Fruit fly (Drosophila melanogaster) S2 (cell line): ENCODE data around the gene goe.

Experiments used
- CG8478 ChIP-seq: fragments of >200 bp; optimal IDR thresholded peaks from 2 replicates; lab custom pipeline; 2018
- CTCF ChIP-seq, 2 experiments: fragments of >200 bp; optimal IDR thresholded peaks; 2 replicates each; lab custom pipeline; 2018

The goe gene

DNA sequence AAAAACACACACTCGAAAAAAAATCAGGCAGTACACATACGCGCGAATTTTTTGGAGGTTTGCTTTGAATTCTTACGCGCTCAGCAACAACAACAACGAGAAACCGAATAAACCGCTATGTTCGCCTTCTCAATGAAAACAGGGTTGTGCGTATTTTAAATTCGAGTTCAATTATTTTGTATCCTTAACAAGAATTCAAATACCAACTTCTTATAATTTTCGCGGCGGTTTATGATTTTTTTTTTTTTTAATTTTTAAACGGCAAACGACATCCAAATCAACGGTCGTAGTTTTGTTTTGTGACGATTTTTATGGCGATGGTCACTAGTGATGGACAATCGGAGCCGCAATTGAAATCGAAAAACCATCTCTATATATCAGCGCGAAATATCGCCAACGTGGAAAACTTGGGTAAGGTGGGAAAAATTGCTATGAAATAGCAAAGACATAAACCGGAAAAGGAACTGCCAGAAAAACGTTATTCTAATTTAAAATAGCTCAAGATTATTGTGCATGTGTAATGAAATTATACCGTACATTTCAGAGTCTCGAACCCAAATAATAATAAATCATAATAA lies at the start of gene goe:
Gene goe (minus strand): TSS at position 332 of the 578 bp plus-strand sequence.
- TF ChIP-seq CG8478, result no peak
- TF ChIP-seq CTCF (optimal IDR thresholded peaks at IDR 0.05; lab: Kevin White, UChicago), result peak; percentile 18 to 63

DNA sequence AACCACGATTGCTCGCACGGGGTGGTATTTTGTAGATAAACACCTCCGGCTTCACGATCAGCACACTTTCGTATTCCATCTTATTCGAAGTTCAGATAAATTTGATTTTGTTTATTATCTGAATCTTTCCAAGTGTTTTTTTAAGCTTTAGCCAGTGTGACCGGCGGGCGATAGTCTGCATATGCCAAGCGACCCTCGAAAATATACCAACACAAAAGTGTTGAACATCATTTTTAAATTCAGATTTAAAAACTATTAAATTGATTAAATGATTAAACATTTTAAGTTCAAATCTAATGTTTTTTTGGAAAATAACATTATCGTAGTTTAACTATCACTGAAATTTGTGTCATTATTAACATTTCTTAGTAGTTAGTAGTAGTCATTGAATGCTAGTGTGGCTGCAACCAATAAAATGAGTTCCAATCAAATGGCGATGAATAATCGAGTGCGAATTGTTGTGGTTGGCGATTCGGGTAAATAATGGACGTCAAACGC lies 48.9 kb upstream of the goe start, which contains the start of the genes CG9132 and CG4789:
Gene CG9132 (minus strand): TSS at position 181 of the 498 bp plus-strand sequence.
Gene CG4789 (plus strand): TSS at position 401 of the 498 bp plus-strand sequence.
- TF ChIP-seq CTCF (optimal IDR thresholded peaks at IDR 0.05; lab: Kevin White, UChicago) (no peak), CG8478 (no peak)

- TF ChIP-seq CTCF (optimal IDR thresholded peaks at IDR 0.05; lab: Kevin White, UChicago), result no peak
- no peak for TF ChIP-seq CG8478
Measured at dm6 chrX:16799914-16800313, 48.2 kb upstream of the goe start.

dm6 chrX:16798166-16798565 lies 46.5 kb upstream of the goe start:
- TF ChIP-seq CG8478 (no peak), CTCF (optimal IDR thresholded peaks at IDR 0.05; lab: Kevin White, UChicago) (no peak)

dm6 chrX:16793129-16793748 lies 41.5 kb upstream of the goe start:
- TF ChIP-seq CG8478, result no peak
- no peak for TF ChIP-seq CTCF (optimal IDR thresholded peaks at IDR 0.05; lab: Kevin White, UChicago)

DNA sequence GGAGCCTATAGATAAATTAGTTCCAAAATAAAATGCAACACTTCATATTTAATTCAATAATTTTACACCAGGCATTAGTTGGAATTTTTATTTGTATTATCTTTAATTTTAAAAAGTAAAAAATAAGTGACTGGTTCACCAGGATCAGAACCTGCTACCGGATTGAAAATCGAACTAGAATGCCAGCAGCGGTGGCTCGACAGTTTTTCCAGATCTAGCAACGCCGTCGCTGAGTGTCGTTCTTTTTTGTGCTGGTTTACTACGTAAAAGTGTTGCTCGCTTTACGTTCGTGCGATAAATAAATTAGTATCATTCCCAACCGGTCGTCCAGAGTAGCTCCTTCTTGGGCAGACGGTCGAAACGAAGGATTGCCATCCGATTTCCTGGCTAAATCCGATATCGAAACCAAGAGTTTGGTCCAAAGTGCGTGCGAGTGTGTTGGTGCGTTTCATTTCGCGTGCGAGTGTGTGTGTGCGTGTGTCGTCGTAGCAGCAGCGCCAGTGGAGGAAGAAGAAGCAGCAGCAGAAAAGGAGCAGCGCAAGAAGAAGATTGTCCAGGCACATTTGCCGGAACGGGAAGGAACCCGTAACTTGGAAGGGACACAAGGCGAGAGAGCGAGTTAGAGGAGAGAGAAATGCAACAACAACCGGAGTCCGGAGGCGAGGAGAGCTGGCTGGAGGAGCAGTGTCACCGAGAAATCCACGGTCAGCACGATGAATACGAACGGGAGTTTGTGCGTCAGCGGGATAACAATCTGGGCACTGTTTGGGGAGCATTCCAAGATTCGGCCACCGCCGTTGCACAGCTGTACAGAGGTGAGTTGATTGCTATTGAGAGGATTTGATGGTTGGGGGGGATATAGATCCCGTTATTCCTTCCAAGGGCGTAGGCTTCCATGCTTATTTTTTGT lies 40.5 kb upstream of the goe start, which contains the start of gene CG4768:
Gene CG4768 (plus strand): TSS at position 200 of the 910 bp plus-strand sequence.
- TF ChIP-seq CG8478 (no peak), CTCF (optimal IDR thresholded peaks at IDR 0.05; lab: Kevin White, UChicago) (no peak)

- no peak for TF ChIP-seq CG8478
- TF ChIP-seq CTCF (optimal IDR thresholded peaks at IDR 0.05; lab: Kevin White, UChicago), result no peak
Measured at dm6 chrX:16791058-16791457, 39.3 kb upstream of the goe start, which contains the start of gene Rrp45. Rrp45 (minus strand) TSS chrX:16791266.

DNA sequence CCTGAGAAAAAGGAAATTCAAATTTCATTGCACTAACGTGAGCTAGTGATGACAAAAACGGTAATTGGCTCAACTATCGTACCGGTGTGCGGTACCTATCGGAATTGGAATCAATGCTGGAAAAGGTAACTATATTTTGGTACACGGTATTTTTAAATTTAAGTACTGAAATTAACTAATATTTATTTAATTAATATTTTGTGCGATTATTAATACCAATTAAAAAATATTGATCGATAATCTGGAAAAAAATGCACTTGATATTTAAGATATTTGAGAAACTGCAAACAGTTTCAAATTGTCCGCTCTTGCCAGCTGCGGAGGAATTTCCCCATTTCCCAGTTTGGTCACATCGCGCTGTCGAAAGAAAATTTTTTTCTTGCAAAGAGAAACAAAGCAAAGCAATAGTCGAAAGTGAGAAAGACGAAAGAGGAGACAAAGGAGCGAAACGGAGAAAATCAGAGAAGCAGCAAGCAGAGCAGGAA lies 35.7 kb upstream of the goe start:
- no peak for TF ChIP-seq CTCF (optimal IDR thresholded peaks at IDR 0.05; lab: Kevin White, UChicago)
- no peak for TF ChIP-seq CG8478

DNA sequence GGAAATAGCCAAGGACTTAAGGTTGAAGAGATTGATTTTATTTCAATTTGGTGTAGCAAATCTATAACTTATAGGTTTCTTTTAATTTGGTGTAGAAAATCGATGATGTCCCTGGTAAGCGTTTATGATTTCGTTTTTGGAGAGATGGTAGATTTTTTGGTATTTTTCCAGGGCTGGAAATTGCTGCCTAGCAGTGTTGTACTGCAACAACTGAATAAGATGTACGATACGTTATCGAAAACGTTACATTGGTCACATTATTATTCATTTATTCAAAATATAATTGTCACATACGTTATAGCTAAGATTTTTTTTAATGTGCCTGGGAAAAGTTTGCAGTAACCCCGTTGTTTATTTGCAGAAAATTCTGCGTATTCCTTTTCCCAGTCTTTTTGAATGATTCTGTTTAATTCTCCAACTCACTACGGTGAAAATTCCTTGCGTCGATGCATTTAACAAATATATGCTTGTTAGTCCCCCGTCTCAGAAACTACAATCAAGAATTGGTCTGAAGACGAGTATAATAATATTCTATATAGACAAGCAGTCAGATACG lies 35.2 kb upstream of the goe start, which contains the start of the genes CG9609 and Sap30:
Gene CG9609 (minus strand): TSS at position 149 of the 556 bp plus-strand sequence.
Gene Sap30 (plus strand): TSS at position 424 of the 556 bp plus-strand sequence.
- TF ChIP-seq CTCF (optimal IDR thresholded peaks at IDR 0.05; lab: Kevin White, UChicago), result no peak

DNA sequence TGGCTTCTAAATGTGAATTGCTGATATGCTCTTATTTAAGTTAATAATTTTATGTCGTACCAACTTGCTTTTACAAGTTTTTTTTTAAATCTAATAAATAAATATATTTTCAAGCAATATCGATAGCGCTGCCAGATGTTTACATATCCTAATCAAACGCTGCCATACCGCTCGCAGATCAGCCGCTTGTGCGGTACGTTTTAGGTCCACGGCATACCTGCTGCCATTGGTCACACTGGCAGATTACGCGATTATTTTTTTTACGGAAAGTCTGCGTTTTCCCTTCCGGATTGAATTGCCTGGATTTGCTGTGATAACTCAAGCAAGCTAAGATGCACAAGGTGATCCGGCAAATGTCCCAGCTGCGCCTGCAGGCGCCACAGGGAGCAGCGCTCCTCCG lies 32.0 kb upstream of the goe start, which contains the start of gene mRpL22:
Gene mRpL22 (plus strand): TSS at position 191 of the 400 bp plus-strand sequence.
- TF ChIP-seq CG8478 (no peak), CTCF (optimal IDR thresholded peaks at IDR 0.05; lab: Kevin White, UChicago) (peak in 1 of 2 experiments; percentile 31)

dm6 chrX:16783141-16783715 lies 31.5 kb upstream of the goe start, which contains the start of gene if:
if (minus strand) TSS chrX:16783434.
- TF ChIP-seq CG8478, result no peak
- no peak for TF ChIP-seq CTCF (optimal IDR thresholded peaks at IDR 0.05; lab: Kevin White, UChicago)

DNA sequence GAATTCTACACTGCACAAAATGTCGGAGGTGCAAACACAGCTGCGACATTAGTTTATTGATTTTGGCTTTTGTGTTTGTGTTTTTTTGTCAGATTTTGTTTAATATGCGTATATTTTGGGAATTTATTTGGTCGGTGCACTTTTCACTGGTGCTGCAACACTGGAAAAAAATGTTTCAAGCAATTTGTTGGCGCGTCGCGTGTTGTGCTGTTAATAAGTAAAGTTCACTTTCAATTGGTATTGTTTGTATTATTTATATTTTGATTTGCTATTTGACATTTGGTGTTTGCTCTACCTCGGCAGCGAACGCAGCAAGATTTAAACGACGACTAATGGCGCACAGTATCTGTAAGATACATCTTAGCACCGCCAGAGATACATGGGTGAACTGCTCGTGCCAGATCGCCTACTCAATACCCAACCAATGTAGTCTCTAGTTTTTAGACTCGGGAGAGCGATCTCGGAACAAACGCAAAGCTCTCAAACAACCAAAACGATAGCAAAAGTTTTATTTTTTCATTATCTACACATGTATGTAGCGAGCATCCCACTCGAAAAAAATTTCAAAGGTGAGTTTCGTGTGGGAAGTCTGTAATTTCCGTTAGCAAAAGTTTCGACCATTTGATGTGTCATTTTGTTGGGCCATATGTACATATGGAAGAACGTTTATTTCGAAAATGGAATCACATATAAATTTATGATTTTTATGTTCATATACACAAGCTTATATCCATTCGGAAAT lies 30.6 kb upstream of the goe start:
- no peak for TF ChIP-seq CG8478
- TF ChIP-seq CTCF (optimal IDR thresholded peaks at IDR 0.05; lab: Kevin White, UChicago), result no peak

DNA sequence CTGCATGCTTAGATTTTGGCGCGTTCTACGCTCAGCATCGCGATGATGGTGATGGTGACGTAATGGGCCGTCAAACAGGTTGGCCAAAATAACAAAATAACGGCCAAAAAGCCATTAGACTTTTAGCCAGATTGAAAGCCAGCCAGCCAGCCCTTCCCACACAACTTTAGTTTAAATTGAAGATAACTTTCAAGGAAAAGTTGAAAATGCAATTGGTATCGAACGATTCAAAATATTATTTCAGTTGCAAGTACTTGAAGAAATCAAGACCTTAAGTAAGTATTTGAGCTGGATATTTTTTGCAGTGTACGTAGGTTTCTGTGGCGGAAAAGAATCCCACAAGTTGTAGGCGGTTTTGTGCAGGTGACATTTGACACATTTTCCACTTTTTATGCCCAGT lies 29.3 kb upstream of the goe start:
- TF ChIP-seq CTCF (optimal IDR thresholded peaks at IDR 0.05; lab: Kevin White, UChicago), result no peak

DNA sequence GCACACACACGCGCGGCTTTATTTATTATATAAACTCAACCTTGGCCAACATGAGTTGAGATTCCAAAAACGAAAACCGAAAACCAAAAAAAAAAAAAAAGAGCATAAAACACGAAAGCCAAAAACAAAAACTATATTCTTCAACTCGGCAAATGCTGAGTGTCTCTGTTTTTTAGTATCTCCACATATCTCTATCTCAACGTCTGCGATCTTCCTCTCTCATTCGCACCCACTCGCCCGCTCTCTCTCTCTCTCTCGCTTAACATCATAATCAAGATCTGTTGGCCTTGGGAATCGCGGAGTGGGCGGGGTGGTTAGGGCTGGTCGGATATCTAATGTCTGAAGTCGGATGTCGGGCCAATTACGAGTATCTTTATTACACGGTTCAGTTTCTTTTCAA lies 28.5 kb upstream of the goe start:
- no peak for TF ChIP-seq CG8478
- TF ChIP-seq CTCF (optimal IDR thresholded peaks at IDR 0.05; lab: Kevin White, UChicago), result no peak
